Worm (Caenorhabditis elegans) whole organism, late embryonic: Measurements from ENCODE around the gene nlp-1.

Experiments
- Y22D7AL.16 ChIP-seq: sonication (generic microtip); optimal IDR thresholded peaks from 2 replicates; lab custom pipeline; 2016; ENCODE audit warnings: missing genetic modification characterization, missing compliant biosample characterization
- ama-1 ChIP-seq: fragments of 150-350 bp; optimal IDR thresholded peaks from 2 replicates; lab custom pipeline; 2014
- ets-4 ChIP-seq: sonication (generic microtip); optimal IDR thresholded peaks from 2 replicates; lab custom pipeline; 2016; ENCODE audit warnings: missing genetic modification characterization, missing compliant biosample characterization
- hlh-15 ChIP-seq: sonication (generic microtip); optimal IDR thresholded peaks from 2 replicates; lab custom pipeline; 2016; ENCODE audit warnings: missing genetic modification characterization, missing compliant biosample characterization
- pha-4 ChIP-seq: fragments of 150-350 bp; optimal IDR thresholded peaks from 2 replicates; lab custom pipeline; 2018; ENCODE audit warnings: missing biosample characterization, missing genetic modification reagents, missing genetic modification characterization
- pqm-1 ChIP-seq: sonication (generic microtip); optimal IDR thresholded peaks from 2 replicates; lab custom pipeline; 2016; ENCODE audit warnings: missing genetic modification characterization, missing compliant biosample characterization
- unc-42 ChIP-seq: sonication (generic microtip); optimal IDR thresholded peaks from 2 replicates; lab custom pipeline; 2016; ENCODE audit warnings: missing genotype, missing genetic modification characterization, missing compliant biosample characterization

ce11 chrX:3683060-3683459, 44.3 kb upstream of the nlp-1 start:
- no peak for TF ChIP-seq Y22D7AL.16 (tag; lab: Kevin White, UChicago)
- no peak for TF ChIP-seq ama-1 (lab: Kevin White, UChicago)
- no peak for TF ChIP-seq pha-4 (tag; lab: Kevin White, UChicago)
- no peak for TF ChIP-seq unc-42 (tag; lab: Kevin White, UChicago)
- no peak for TF ChIP-seq ets-4 (tag; lab: Kevin White, UChicago)
- no peak for TF ChIP-seq pqm-1 (tag; lab: Kevin White, UChicago)
- no peak for TF ChIP-seq hlh-15 (tag; lab: Kevin White, UChicago)
